Worm (Caenorhabditis elegans) whole organism, mixed stage, embryonic: Measurements from ENCODE around the gene T23F6.2.
A peak's percentile ranks its signal among the peaks of the same experiment; 100 is the strongest.

ENCODE experiments used
- bed-3 ChIP-seq: fragments of 200-800 bp; sonication (Bioruptor generic); optimal IDR thresholded peaks from 3 replicates; lab custom pipeline; 2018; ENCODE audit warnings: mild to moderate bottlenecking, missing genetic modification characterization, moderate library complexity, missing compliant biosample characterization
- ceh-83 ChIP-seq: fragments of 200-800 bp; sonication (Bioruptor generic); optimal IDR thresholded peaks from 2 replicates; lab custom pipeline; 2018; ENCODE audit warnings: mild to moderate bottlenecking, missing genetic modification characterization, missing compliant biosample characterization
- ces-1 ChIP-seq: fragments of 150-350 bp; optimal IDR thresholded peaks from 2 replicates; lab custom pipeline; 2014; ENCODE audit warnings: missing biosample characterization, missing genetic modification reagents, missing genetic modification characterization
- elt-1 ChIP-seq: sonication (generic microtip); optimal IDR thresholded peaks from 2 replicates; lab custom pipeline; 2017; ENCODE audit warnings: missing genetic modification characterization, mild to moderate bottlenecking, missing compliant biosample characterization, antibody characterized with exemption, moderate library complexity, borderline replicate concordance; ENCODE audit not compliant: insufficient read depth
- lsy-2 ChIP-seq: fragments of 150-350 bp; optimal IDR thresholded peaks from 2 replicates; lab custom pipeline; 2014; ENCODE audit warnings: missing biosample characterization, missing genetic modification characterization
- mab-5 ChIP-seq: fragments of 150-350 bp; optimal IDR thresholded peaks from 2 replicates; lab custom pipeline; 2014; ENCODE audit warnings: missing biosample characterization, missing genetic modification characterization
- mep-1 ChIP-seq: fragments of 150-350 bp; optimal IDR thresholded peaks from 2 replicates; lab custom pipeline; 2017; ENCODE audit warnings: missing biosample characterization, missing genetic modification reagents, missing genetic modification characterization, inconsistent platforms
- nhr-237 ChIP-seq: fragments of 150-350 bp; optimal IDR thresholded peaks from 2 replicates; lab custom pipeline; 2014; ENCODE audit warnings: missing biosample characterization, missing genetic modification characterization
- nhr-28 ChIP-seq: fragments of 150-350 bp; optimal IDR thresholded peaks from 2 replicates; lab custom pipeline; 2014; ENCODE audit warnings: missing biosample characterization, missing genetic modification characterization
- nhr-76 ChIP-seq: sonication (generic microtip); optimal IDR thresholded peaks from 2 replicates; lab custom pipeline; 2017; ENCODE audit warnings: missing biosample characterization, missing genetic modification characterization
- pha-4 ChIP-seq: fragments of 150-350 bp; optimal IDR thresholded peaks from 2 replicates; lab custom pipeline; 2018; ENCODE audit warnings: missing biosample characterization, missing genetic modification reagents, missing genetic modification characterization
- sptf-1 ChIP-seq: sonication (generic microtip); optimal IDR thresholded peaks from 2 replicates; lab custom pipeline; 2017; ENCODE audit warnings: mild to moderate bottlenecking, missing genetic modification characterization, moderate library complexity, missing compliant biosample characterization
- unc-62 ChIP-seq: fragments of 150-350 bp; optimal IDR thresholded peaks from 2 replicates; lab custom pipeline; 2014; ENCODE audit warnings: missing biosample characterization, missing genetic modification reagents, missing genetic modification characterization
- ztf-11 ChIP-seq: fragments of 150-350 bp; optimal IDR thresholded peaks from 2 replicates; lab custom pipeline; 2014; ENCODE audit warnings: missing biosample characterization, missing genetic modification characterization

DNA sequence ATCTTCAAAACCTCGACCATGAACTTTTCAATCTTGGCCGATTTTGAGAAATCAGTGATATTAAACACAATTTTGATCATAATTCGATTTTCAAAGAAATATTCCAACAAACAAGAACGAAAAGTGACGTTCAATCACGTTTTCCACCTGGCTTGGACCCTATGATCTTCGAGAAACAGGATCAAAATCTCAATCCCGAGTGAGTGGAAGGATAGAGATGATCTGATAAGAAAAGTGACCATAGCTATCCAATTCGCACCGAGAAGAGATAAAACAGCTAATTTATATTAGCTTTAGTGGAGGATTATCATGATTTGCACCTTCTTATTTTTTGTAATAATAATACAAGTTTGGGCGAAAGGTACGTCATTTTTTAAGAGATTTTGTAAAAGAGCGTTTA is at the start of gene T23F6.2:
- TF ChIP-seq ceh-83 (GFP tag; lab: Kevin White, UChicago): no peak
- no peak for TF ChIP-seq lsy-2 (tag; lab: Kevin White, UChicago)
- TF ChIP-seq elt-1 (tag; lab: Kevin White, UChicago): peak; percentile 47
- TF ChIP-seq nhr-237 (tag; lab: Kevin White, UChicago): no peak
- no peak for TF ChIP-seq bed-3 (GFP tag; lab: Kevin White, UChicago)
- TF ChIP-seq mep-1: no peak
- TF ChIP-seq ztf-11 (tag; lab: Kevin White, UChicago): no peak
- no peak for TF ChIP-seq mab-5 (tag; lab: Kevin White, UChicago)
- no peak for TF ChIP-seq nhr-28 (tag; lab: Kevin White, UChicago)
- no peak for TF ChIP-seq unc-62 (GFP tag; lab: Kevin White, UChicago)
- TF ChIP-seq ces-1: no peak
- TF ChIP-seq nhr-76: no peak
- TF ChIP-seq pha-4 (tag; lab: Kevin White, UChicago): no peak
- no peak for TF ChIP-seq sptf-1 (tag; lab: Kevin White, UChicago)
